In genomic region chrII:3030416-3030815, ce11 we compare ENCODE assay signal across 3 worm cellular contexts.
TF ChIP-seq lines count a peak whose summit lies in the region.

No protein-coding gene starts in this region.

TF ChIP-seq in whole organism, L1 larva, 84 proteins besides CTCF, POLR2A, EP300 and RAD21:
- TF ChIP-seq nhr-85 (tag; lab: Kevin White, UChicago) (peak; percentile 57), nhr-84 (tag; optimal IDR thresholded peaks at IDR 0.05; lab: Kevin White, UChicago) (no peak), ets-5 (GFP tag; IDR thresholded peaks at IDR 0.05; lab: Robert Waterston, UW) (no peak), nhr-12 (tag; optimal IDR thresholded peaks at IDR 0.05; lab: Kevin White, UChicago) (no peak), blmp-1 (tag; optimal IDR thresholded peaks at IDR 0.05; lab: Kevin White, UChicago) (peak; percentile 91), ceh-88 (GFP tag; IDR thresholded peaks at IDR 0.05; lab: Robert Waterston, UW) (no peak), egl-27 (tag; optimal IDR thresholded peaks at IDR 0.05; lab: Kevin White, UChicago) (no peak), lsy-2 (tag; optimal IDR thresholded peaks at IDR 0.05; lab: Kevin White, UChicago) (no peak), ceh-8 (GFP tag; optimal IDR thresholded peaks at IDR 0.05; lab: Kevin White, UChicago) (no peak), aly-2 (tag; optimal IDR thresholded peaks at IDR 0.05; lab: Kevin White, UChicago) (no peak), lin-14 (GFP tag; optimal IDR thresholded peaks at IDR 0.05; lab: Kevin White, UChicago) (peak; percentile 29)

TF ChIP-seq in whole organism, L2 larva, 48 proteins besides CTCF, POLR2A, EP300 and RAD21:
- peak; percentile 65 for TF ChIP-seq blmp-1 (tag; optimal IDR thresholded peaks at IDR 0.05; lab: Kevin White, UChicago; ENCODE audit: insufficient read depth)
- no peak for TF ChIP-seq crh-2 (tag; optimal IDR thresholded peaks at IDR 0.05; lab: Kevin White, UChicago)
TF ChIP-seq in whole organism, L2 larva: peak in this region for 1.

TF ChIP-seq in whole organism, mixed stage, embryonic, 35 proteins besides CTCF, POLR2A, EP300 and RAD21:
- TF ChIP-seq nhr-237 (tag; optimal IDR thresholded peaks at IDR 0.05; lab: Kevin White, UChicago) (no peak), nhr-2 (tag; optimal IDR thresholded peaks at IDR 0.05; lab: Kevin White, UChicago) (no peak), blmp-1 (tag; optimal IDR thresholded peaks at IDR 0.05; lab: Kevin White, UChicago) (peak; percentile 31), nhr-12 (tag; optimal IDR thresholded peaks at IDR 0.05; lab: Kevin White, UChicago) (no peak), ham-2 (GFP tag; optimal IDR thresholded peaks at IDR 0.05; lab: Kevin White, UChicago) (no peak)
TF ChIP-seq in whole organism, mixed stage, embryonic: peak in this region for 1.

Comparison
In these comparisons a context has a peak if more than half of its experiments do, and no peak if none do; other contexts are left out.
1. Of the 22 proteins assayed by ChIP-seq in both whole organism, L1 larva and whole organism, L2 larva: peak only in whole organism, L1 larva: none; only in whole organism, L2 larva: none; in both: blmp-1; in neither: 21.